Worm (Caenorhabditis elegans) whole organism, L3 larva: Measurements from ENCODE around the gene T15B12.2.
A peak's percentile ranks its signal among the peaks of the same experiment; 100 is the strongest.

ENCODE experiments used
- R02D3.7 ChIP-seq: fragments of 150-350 bp; optimal IDR thresholded peaks from 2 replicates; lab custom pipeline; 2014; ENCODE audit warnings: missing biosample characterization, missing genetic modification characterization
- aly-2 ChIP-seq: fragments of 150-350 bp; optimal IDR thresholded peaks from 2 replicates; lab custom pipeline; 2014; ENCODE audit warnings: missing biosample characterization, missing genetic modification characterization
- ama-1 ChIP-seq: fragments of 150-350 bp; optimal IDR thresholded peaks from 2 replicates; lab custom pipeline; 2018
- ceh-28 ChIP-seq: fragments of 150-350 bp; optimal IDR thresholded peaks from 2 replicates; lab custom pipeline; 2014; ENCODE audit warnings: missing biosample characterization, missing genetic modification reagents, missing genetic modification characterization
- ceh-82 ChIP-seq: fragments of 150-350 bp; optimal IDR thresholded peaks from 2 replicates; lab custom pipeline; 2014; ENCODE audit warnings: missing biosample characterization, missing genetic modification characterization
- ceh-9 ChIP-seq: sonication (generic microtip); optimal IDR thresholded peaks from 2 replicates; lab custom pipeline; 2018; ENCODE audit warnings: missing biosample characterization, missing genetic modification characterization
- daf-12 ChIP-seq: fragments of 150-350 bp; optimal IDR thresholded peaks from 2 replicates; lab custom pipeline; 2014; ENCODE audit warnings: missing biosample characterization, missing genetic modification reagents, missing genetic modification characterization
- egl-5 ChIP-seq: fragments of 150-350 bp; optimal IDR thresholded peaks from 2 replicates; lab custom pipeline; 2017; ENCODE audit warnings: missing biosample characterization, missing genetic modification reagents, missing genetic modification characterization, inconsistent platforms
- elt-2 ChIP-seq: sonication (generic microtip); optimal IDR thresholded peaks from 2 replicates; lab custom pipeline; 2016; ENCODE audit warnings: missing genetic modification reagents, mild to moderate bottlenecking, missing genetic modification characterization, missing compliant biosample characterization
- eor-1 ChIP-seq, 2 experiments: fragments of 150-350 bp; optimal IDR thresholded peaks; 2 replicates each; lab custom pipeline; 2014 to 2018; ENCODE audit warnings: missing biosample characterization in 2 of 2, missing genetic modification characterization in 2 of 2
- fkh-2 ChIP-seq: fragments of 150-350 bp; optimal IDR thresholded peaks from 2 replicates; lab custom pipeline; 2014; ENCODE audit warnings: missing biosample characterization, missing genetic modification reagents, missing genetic modification characterization
- hmg-11 ChIP-seq: sonication (generic microtip); optimal IDR thresholded peaks from 2 replicates; lab custom pipeline; 2016; ENCODE audit warnings: missing genetic modification characterization, missing compliant biosample characterization
- lin-15B ChIP-seq: fragments of 150-350 bp; optimal IDR thresholded peaks from 2 replicates; lab custom pipeline; 2014; ENCODE audit warnings: missing biosample characterization, missing genetic modification characterization
- lin-39 ChIP-seq: fragments of 150-350 bp; optimal IDR thresholded peaks from 2 replicates; lab custom pipeline; 2018; ENCODE audit warnings: missing biosample characterization, missing genetic modification reagents, missing genetic modification characterization
- lsy-12 ChIP-seq: sonication (generic microtip); optimal IDR thresholded peaks from 2 replicates; lab custom pipeline; 2016; ENCODE audit warnings: mild to moderate bottlenecking, missing genetic modification characterization, missing compliant biosample characterization
- mml-1 ChIP-seq: fragments of 150-350 bp; sonication (generic microtip); optimal IDR thresholded peaks from 3 replicates; lab custom pipeline; 2014; ENCODE audit warnings: missing biosample characterization, missing genetic modification characterization
- nfya-1 ChIP-seq: sonication (generic microtip); optimal IDR thresholded peaks from 2 replicates; lab custom pipeline; 2017; ENCODE audit warnings: missing genetic modification characterization, mild to moderate bottlenecking, missing compliant biosample characterization, antibody characterized with exemption, moderate library complexity; ENCODE audit not compliant: insufficient read depth
- nhr-11 ChIP-seq: fragments of 150-350 bp; optimal IDR thresholded peaks from 2 replicates; lab custom pipeline; 2014; ENCODE audit warnings: missing biosample characterization, missing genetic modification characterization
- nhr-12 ChIP-seq: fragments of 150-350 bp; optimal IDR thresholded peaks from 2 replicates; lab custom pipeline; 2014; ENCODE audit warnings: missing biosample characterization, missing genetic modification characterization
- nhr-23 ChIP-seq: fragments of 150-350 bp; optimal IDR thresholded peaks from 2 replicates; lab custom pipeline; 2014; ENCODE audit warnings: missing biosample characterization, missing genetic modification reagents, missing genetic modification characterization
- nhr-237 ChIP-seq: fragments of 150-350 bp; optimal IDR thresholded peaks from 2 replicates; lab custom pipeline; 2014; ENCODE audit warnings: missing biosample characterization, missing genetic modification characterization
- nhr-25 ChIP-seq: sonication (generic microtip); optimal IDR thresholded peaks from 2 replicates; lab custom pipeline; 2017; ENCODE audit warnings: missing biosample characterization, missing genetic modification characterization
- nhr-28 ChIP-seq: fragments of 150-350 bp; optimal IDR thresholded peaks from 2 replicates; lab custom pipeline; 2014; ENCODE audit warnings: missing biosample characterization, missing genetic modification characterization
- nhr-43 ChIP-seq: sonication (generic microtip); optimal IDR thresholded peaks from 2 replicates; lab custom pipeline; 2016; ENCODE audit warnings: mild to moderate bottlenecking, missing genetic modification characterization, missing compliant biosample characterization; ENCODE audit not compliant: poor library complexity, severe bottlenecking
- nhr-76 ChIP-seq: fragments of 150-350 bp; sonication (generic microtip); optimal IDR thresholded peaks from 5 replicates; lab custom pipeline; 2014; ENCODE audit warnings: missing biosample characterization, missing genetic modification characterization
- nhr-77 ChIP-seq: fragments of 150-350 bp; optimal IDR thresholded peaks from 2 replicates; lab custom pipeline; 2014; ENCODE audit warnings: missing biosample characterization, missing genetic modification characterization
- pha-4 ChIP-seq: fragments of 150-350 bp; optimal IDR thresholded peaks from 2 replicates; lab custom pipeline; 2014; ENCODE audit warnings: missing biosample characterization, missing genetic modification reagents, missing genetic modification characterization
- pqm-1 ChIP-seq: fragments of 150-350 bp; optimal IDR thresholded peaks from 2 replicates; lab custom pipeline; 2017; ENCODE audit warnings: missing biosample characterization, missing genetic modification characterization, inconsistent platforms
- sea-2 ChIP-seq: fragments of 150-350 bp; sonication (generic microtip); optimal IDR thresholded peaks from 4 replicates; lab custom pipeline; 2014; ENCODE audit warnings: missing biosample characterization, missing genetic modification reagents, missing genetic modification characterization
- skn-1 ChIP-seq: fragments of 150-350 bp; optimal IDR thresholded peaks from 2 replicates; lab custom pipeline; 2014; ENCODE audit warnings: missing biosample characterization, missing genetic modification characterization
- tbx-2 ChIP-seq: sonication (generic microtip); optimal IDR thresholded peaks from 2 replicates; lab custom pipeline; 2016; ENCODE audit warnings: mild to moderate bottlenecking, missing genetic modification characterization, missing compliant biosample characterization
- unc-39 ChIP-seq: sonication (generic microtip); optimal IDR thresholded peaks from 4 replicates; lab custom pipeline; 2017; ENCODE audit warnings: missing biosample characterization, missing genetic modification characterization
- unc-62 ChIP-seq: fragments of 150-350 bp; sonication (generic microtip); optimal IDR thresholded peaks from 4 replicates; lab custom pipeline; 2014; ENCODE audit warnings: missing biosample characterization, missing genetic modification reagents, missing genetic modification characterization
- zag-1 ChIP-seq: fragments of 150-350 bp; optimal IDR thresholded peaks from 2 replicates; lab custom pipeline; 2014; ENCODE audit warnings: missing biosample characterization, missing genetic modification characterization
- ztf-11 ChIP-seq: fragments of 150-350 bp; optimal IDR thresholded peaks from 2 replicates; lab custom pipeline; 2014; ENCODE audit warnings: missing biosample characterization, missing genetic modification characterization
- ztf-4 ChIP-seq: fragments of 150-350 bp; optimal IDR thresholded peaks from 2 replicates; lab custom pipeline; 2014; ENCODE audit warnings: missing biosample characterization, missing genetic modification characterization

Gene T15B12.2

DNA sequence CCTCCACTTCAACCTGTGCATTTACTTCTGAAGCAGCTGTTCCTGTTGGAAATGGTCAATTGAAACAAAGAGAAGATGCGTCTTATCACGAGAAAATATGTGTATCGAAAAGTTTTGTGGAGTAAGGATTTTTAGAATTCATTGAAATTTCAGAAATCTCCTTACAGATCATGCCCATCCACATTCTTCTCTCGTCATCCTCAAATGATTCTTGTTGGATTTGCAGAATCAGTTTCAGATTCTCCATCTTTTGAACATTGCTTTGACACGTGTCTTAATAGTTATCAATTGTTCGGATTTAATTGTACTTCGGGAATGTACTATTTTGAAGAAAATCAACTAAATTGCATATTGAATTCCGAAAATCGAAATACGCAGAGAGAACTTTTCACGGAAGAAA, 2.4 kb upstream of the T15B12.2 start:
- TF ChIP-seq nhr-25 (tag; lab: Kevin White, UChicago): no peak
- no peak for TF ChIP-seq fkh-2 (tag; lab: Kevin White, UChicago)
- no peak for TF ChIP-seq skn-1
- TF ChIP-seq ztf-4 (tag; lab: Kevin White, UChicago): no peak
- TF ChIP-seq ceh-82 (tag; lab: Kevin White, UChicago): no peak
- no peak for TF ChIP-seq mml-1 (tag; lab: Kevin White, UChicago)
- no peak for TF ChIP-seq daf-12 (tag; lab: Kevin White, UChicago)
- TF ChIP-seq nhr-12 (tag; lab: Kevin White, UChicago): no peak
- no peak for TF ChIP-seq nhr-77

DNA sequence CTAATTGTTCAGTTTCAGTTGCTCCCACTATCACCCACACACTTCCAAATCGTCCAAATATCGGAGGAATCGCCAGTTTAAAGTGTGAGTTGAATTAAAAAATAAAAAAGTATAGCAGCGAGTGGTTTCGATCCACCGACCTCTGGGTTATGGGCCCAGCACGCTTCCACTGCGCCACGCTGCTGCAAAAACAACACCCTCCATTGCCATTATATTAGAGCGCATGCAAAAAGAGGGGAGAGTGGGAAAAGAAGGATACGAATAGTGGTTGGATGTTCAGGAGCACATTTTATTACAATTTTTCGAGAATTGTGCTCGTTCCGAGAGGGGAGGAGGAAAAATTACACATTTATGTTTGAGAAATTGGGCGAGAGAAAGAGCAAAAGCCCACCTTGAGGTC, 6.8 kb downstream of the T15B12.2 start:
- TF ChIP-seq mml-1 (tag; lab: Kevin White, UChicago) (no peak), lin-15B (peak; percentile 26), egl-5 (tag; lab: Kevin White, UChicago) (peak; percentile 6), lin-39 (tag; lab: Kevin White, UChicago) (peak; percentile 46), ceh-82 (tag; lab: Kevin White, UChicago) (no peak), nfya-1 (tag; lab: Kevin White, UChicago) (peak; percentile 53), pha-4 (tag; lab: Kevin White, UChicago) (peak; percentile 47), hmg-11 (tag; lab: Kevin White, UChicago) (peak; percentile 33), R02D3.7 (tag; lab: Kevin White, UChicago) (no peak), ama-1 (lab: Kevin White, UChicago) (peak; percentile 25), eor-1 (tag; optimal IDR thresholded peaks at IDR 0.05; lab: Kevin White, UChicago) (no peak), elt-2 (tag; lab: Kevin White, UChicago) (peak; percentile 36), lsy-12 (tag; lab: Kevin White, UChicago) (peak; percentile 61), sea-2 (GFP tag; lab: Kevin White, UChicago) (no peak), nhr-237 (tag; lab: Kevin White, UChicago) (no peak), pqm-1 (tag; lab: Kevin White, UChicago) (peak; percentile 9), nhr-11 (no peak), nhr-43 (tag; lab: Kevin White, UChicago) (peak; percentile 14), tbx-2 (tag; lab: Kevin White, UChicago) (peak; percentile 40), nhr-23 (tag; lab: Kevin White, UChicago) (no peak)
- TF ChIP-seq, all 47 proteins: peak for 12

DNA sequence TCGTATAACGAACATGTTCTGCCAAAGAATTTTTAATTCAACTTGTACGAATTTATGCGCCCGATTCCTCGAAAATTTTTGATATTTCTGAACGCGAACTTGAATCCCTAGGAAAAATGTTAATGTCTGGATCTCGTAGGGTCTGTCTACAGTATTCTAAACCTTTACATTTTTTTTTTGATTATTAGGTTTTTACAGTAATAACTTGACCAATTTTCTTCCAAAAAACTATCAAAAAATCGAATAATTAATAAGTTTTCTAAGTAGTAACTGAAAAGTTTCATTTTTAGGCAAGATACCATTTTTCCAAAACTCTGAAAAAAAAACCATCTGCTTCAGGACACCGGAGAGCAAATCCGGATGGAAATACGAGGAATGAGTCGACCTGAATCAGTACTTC, 7.4 kb downstream of the T15B12.2 start:
- no peak for TF ChIP-seq elt-2 (tag; lab: Kevin White, UChicago)
- TF ChIP-seq unc-39 (tag; lab: Kevin White, UChicago): no peak
- TF ChIP-seq unc-62 (GFP tag; lab: Kevin White, UChicago): no peak
- no peak for TF ChIP-seq skn-1
- no peak for TF ChIP-seq egl-5 (tag; lab: Kevin White, UChicago)
- TF ChIP-seq tbx-2 (tag; lab: Kevin White, UChicago): no peak
- TF ChIP-seq ceh-82 (tag; lab: Kevin White, UChicago): no peak
- TF ChIP-seq eor-1 (tag; optimal IDR thresholded peaks at IDR 0.05; lab: Kevin White, UChicago): no peak
- no peak for TF ChIP-seq ceh-28 (tag; lab: Kevin White, UChicago)
- TF ChIP-seq nhr-76 (tag; lab: Kevin White, UChicago): no peak
- TF ChIP-seq pha-4 (tag; lab: Kevin White, UChicago): no peak
- no peak for TF ChIP-seq aly-2 (tag; lab: Kevin White, UChicago)
- no peak for TF ChIP-seq nhr-12 (tag; lab: Kevin White, UChicago)

DNA sequence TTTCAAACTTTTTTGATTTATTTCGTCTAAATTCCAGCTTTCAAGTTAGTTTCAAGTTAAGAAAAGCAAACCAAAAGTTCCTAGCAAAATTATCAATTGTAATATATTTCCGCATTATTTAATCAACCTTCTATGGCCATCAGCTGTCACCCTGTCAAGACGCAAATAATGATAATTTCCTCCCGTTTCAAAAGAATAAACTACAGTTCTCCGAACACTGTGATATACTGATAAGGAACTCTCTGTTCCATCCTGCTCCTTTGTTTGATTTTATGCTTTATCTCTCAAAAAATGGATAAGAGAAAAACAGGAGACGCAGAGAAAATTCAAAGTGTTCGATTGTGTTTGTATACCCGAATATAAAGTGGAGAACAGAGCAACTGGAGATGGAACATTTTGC, 10.4 kb downstream of the T15B12.2 start:
- TF ChIP-seq nhr-11 (no peak), nhr-28 (tag; lab: Kevin White, UChicago) (no peak), elt-2 (tag; lab: Kevin White, UChicago) (peak; percentile 89), ceh-9 (no peak), R02D3.7 (tag; lab: Kevin White, UChicago) (no peak), lin-39 (tag; lab: Kevin White, UChicago) (no peak), ceh-82 (tag; lab: Kevin White, UChicago) (no peak), lin-15B (no peak), nfya-1 (tag; lab: Kevin White, UChicago) (no peak), zag-1 (tag; lab: Kevin White, UChicago) (no peak), nhr-76 (tag; lab: Kevin White, UChicago) (no peak), unc-62 (GFP tag; lab: Kevin White, UChicago) (no peak), ztf-11 (tag; lab: Kevin White, UChicago) (no peak), pqm-1 (tag; lab: Kevin White, UChicago) (peak; percentile 77)
